Fruit fly (Drosophila melanogaster) whole organism, adult: Measurements from ENCODE around the gene CG16713.

Source experiments
- CG5204 ChIP-seq: fragments of 200-800 bp; sonication (Bioruptor generic); optimal IDR thresholded peaks from 2 replicates; lab custom pipeline; 2016; ENCODE audit warnings: missing biosample characterization, missing genetic modification characterization
- tj ChIP-seq: fragments of 200-800 bp; sonication (Bioruptor generic); optimal IDR thresholded peaks from 3 replicates; lab custom pipeline; 2017; ENCODE audit warnings: missing biosample characterization, mild to moderate bottlenecking, missing genetic modification characterization, moderate library complexity

dm6 chr2L:3731055-3731454 lies 35.8 kb upstream of the CG16713 start:
- TF ChIP-seq CG5204 (GFP tag; lab: Kevin White, UChicago) (no peak), tj (GFP tag; lab: Kevin White, UChicago) (no peak)
